Fruit fly (Drosophila melanogaster): ENCODE measurements around the gene klu.

The klu gene

DNA sequence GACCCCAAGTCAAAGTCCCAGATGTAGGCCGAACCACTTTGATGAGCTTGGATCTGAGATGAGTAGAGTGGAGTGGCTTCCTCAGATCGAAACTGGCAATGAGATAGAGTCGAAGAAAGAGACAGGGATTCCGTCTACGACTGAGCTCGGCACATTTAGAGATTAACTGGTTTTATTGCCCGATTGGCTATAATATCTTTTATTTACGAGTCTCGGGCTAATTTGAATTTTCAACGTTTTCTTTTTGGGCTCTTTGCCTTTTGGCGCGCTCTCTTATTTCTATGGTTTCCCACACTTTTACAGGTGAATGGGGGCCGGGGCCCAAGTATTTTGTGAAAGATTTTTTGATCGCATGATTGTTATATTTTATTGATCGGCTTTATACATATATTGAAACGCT is 6.2 kb upstream of the klu start:
- TF ChIP-seq CG32121 (GFP tag; IDR thresholded peaks at IDR 0.05) (no peak), CG9948 (tag; optimal IDR thresholded peaks at IDR 0.05) (no peak), EcR (GFP tag; optimal IDR thresholded peaks at IDR 0.05) (no peak), rn (GFP tag; IDR thresholded peaks at IDR 0.05) (no peak), Snoo (tag; optimal IDR thresholded peaks at IDR 0.05) (no peak), CG14655 (GFP tag; optimal IDR thresholded peaks at IDR 0.05) (no peak), CG34367 (tag; optimal IDR thresholded peaks at IDR 0.05) (no peak), CG4496 (GFP tag; IDR thresholded peaks at IDR 0.05) (no peak), CG15710 (tag; optimal IDR thresholded peaks at IDR 0.05) (no peak), CG12605 (GFP tag; IDR thresholded peaks at IDR 0.05) (no peak), CG10348 (GFP tag; IDR thresholded peaks at IDR 0.05) (no peak), gl (tag; optimal IDR thresholded peaks at IDR 0.05) (no peak), CG8159 (tag; optimal IDR thresholded peaks at IDR 0.05) (no peak), Pif1B (GFP tag; optimal IDR thresholded peaks at IDR 0.05) (no peak), Ets98B (GFP tag; IDR thresholded peaks at IDR 0.05) (no peak), D1 (tag; optimal IDR thresholded peaks at IDR 0.05) (no peak), CG17806 (tag; optimal IDR thresholded peaks at IDR 0.05) (no peak), CG8301 (tag; optimal IDR thresholded peaks at IDR 0.05) (no peak), CG13204 (GFP tag; optimal IDR thresholded peaks at IDR 0.05) (no peak), fd96Ca (GFP tag; IDR thresholded peaks at IDR 0.05) (no peak)

dm6 chr3L:11011610-11012202 is 2.7 kb upstream of the klu start:
- TF ChIP-seq CG10348 (GFP tag; IDR thresholded peaks at IDR 0.05) (no peak), CG12605 (GFP tag; IDR thresholded peaks at IDR 0.05) (no peak), Snoo (tag; optimal IDR thresholded peaks at IDR 0.05) (no peak), Pif1B (GFP tag; optimal IDR thresholded peaks at IDR 0.05) (no peak), CG9948 (tag; optimal IDR thresholded peaks at IDR 0.05) (no peak), CG8301 (tag; optimal IDR thresholded peaks at IDR 0.05) (no peak), EcR (GFP tag; optimal IDR thresholded peaks at IDR 0.05) (no peak), CG4496 (GFP tag; IDR thresholded peaks at IDR 0.05) (no peak), D1 (tag; optimal IDR thresholded peaks at IDR 0.05) (no peak), CG14655 (GFP tag; optimal IDR thresholded peaks at IDR 0.05) (no peak), CG17806 (tag; optimal IDR thresholded peaks at IDR 0.05) (no peak), fd96Ca (GFP tag; IDR thresholded peaks at IDR 0.05) (no peak), gl (tag; optimal IDR thresholded peaks at IDR 0.05) (no peak), CG32121 (GFP tag; IDR thresholded peaks at IDR 0.05) (no peak), rn (GFP tag; IDR thresholded peaks at IDR 0.05) (no peak)

- peak; percentile 94 for TF ChIP-seq Pif1B (GFP tag; optimal IDR thresholded peaks at IDR 0.05)
- peak; percentile 91 for TF ChIP-seq Pif1A (GFP tag; optimal IDR thresholded peaks at IDR 0.05)
- TF ChIP-seq EcR (GFP tag; optimal IDR thresholded peaks at IDR 0.05): peak; percentile 43
- peak; percentile 97 for TF ChIP-seq CG32121 (GFP tag; IDR thresholded peaks at IDR 0.05)
- peak; percentile 93 for TF ChIP-seq rn (GFP tag; IDR thresholded peaks at IDR 0.05)
- peak; percentile 94 for TF ChIP-seq CG14655 (GFP tag; optimal IDR thresholded peaks at IDR 0.05)
- TF ChIP-seq CG12605 (GFP tag; IDR thresholded peaks at IDR 0.05): peak; percentile 98
- peak; percentile 92 for TF ChIP-seq CG17806 (tag; optimal IDR thresholded peaks at IDR 0.05)
- TF ChIP-seq CG13204 (GFP tag; optimal IDR thresholded peaks at IDR 0.05): peak; percentile 94
- TF ChIP-seq D1 (tag; optimal IDR thresholded peaks at IDR 0.05): peak; percentile 72
- TF ChIP-seq CG15710 (tag; optimal IDR thresholded peaks at IDR 0.05): peak; percentile 89
- peak; percentile 91 for TF ChIP-seq Snoo (tag; optimal IDR thresholded peaks at IDR 0.05)
- peak; percentile 90 for TF ChIP-seq CG8159 (tag; optimal IDR thresholded peaks at IDR 0.05)
- peak; percentile 90 for TF ChIP-seq CG9948 (tag; optimal IDR thresholded peaks at IDR 0.05)
- TF ChIP-seq CG10348 (GFP tag; IDR thresholded peaks at IDR 0.05): peak; percentile 32; the same call in 1 of the 2 replicates
- peak; percentile 98 for TF ChIP-seq CG4496 (GFP tag; IDR thresholded peaks at IDR 0.05)
- TF ChIP-seq Ets98B (GFP tag; IDR thresholded peaks at IDR 0.05): peak; percentile 96
- peak; percentile 94 for TF ChIP-seq CG34367 (tag; optimal IDR thresholded peaks at IDR 0.05)
- peak; percentile 97 for TF ChIP-seq fd96Ca (GFP tag; IDR thresholded peaks at IDR 0.05)
- TF ChIP-seq gl (tag; optimal IDR thresholded peaks at IDR 0.05): peak; percentile 99
- peak; percentile 91 for TF ChIP-seq CG8301 (tag; optimal IDR thresholded peaks at IDR 0.05)
These were observed 1.4 kb upstream of the klu start for dm6 chr3L:11010410-11010827.

- TF ChIP-seq gl (tag; optimal IDR thresholded peaks at IDR 0.05) (no peak), CG12605 (GFP tag; IDR thresholded peaks at IDR 0.05) (no peak), CG8301 (tag; optimal IDR thresholded peaks at IDR 0.05) (no peak), rn (GFP tag; IDR thresholded peaks at IDR 0.05) (no peak), Ets98B (GFP tag; IDR thresholded peaks at IDR 0.05) (no peak), CG9948 (tag; optimal IDR thresholded peaks at IDR 0.05) (no peak), Pif1B (GFP tag; optimal IDR thresholded peaks at IDR 0.05) (no peak), D1 (tag; optimal IDR thresholded peaks at IDR 0.05) (no peak), fd96Ca (GFP tag; IDR thresholded peaks at IDR 0.05) (no peak), EcR (GFP tag; optimal IDR thresholded peaks at IDR 0.05) (no peak), Snoo (tag; optimal IDR thresholded peaks at IDR 0.05) (no peak), CG8159 (tag; optimal IDR thresholded peaks at IDR 0.05) (no peak), CG34367 (tag; optimal IDR thresholded peaks at IDR 0.05) (no peak)
These were observed 1.2 kb downstream of the klu start for dm6 chr3L:11007786-11008185.

dm6 chr3L:11006433-11006832 is 2.6 kb downstream of the klu start:
- peak; percentile 34 for TF ChIP-seq Snoo (tag; optimal IDR thresholded peaks at IDR 0.05)
- TF ChIP-seq CG32121 (GFP tag; IDR thresholded peaks at IDR 0.05): no peak
- no peak for TF ChIP-seq CG4496 (GFP tag; IDR thresholded peaks at IDR 0.05)
- peak; percentile 36 for TF ChIP-seq Pif1A (GFP tag; optimal IDR thresholded peaks at IDR 0.05)
- no peak for TF ChIP-seq D1 (tag; optimal IDR thresholded peaks at IDR 0.05)
- no peak for TF ChIP-seq CG34367 (tag; optimal IDR thresholded peaks at IDR 0.05)
- TF ChIP-seq CG13204 (GFP tag; optimal IDR thresholded peaks at IDR 0.05): no peak

Measured in whole organism, pupa.